Fruit fly (Drosophila melanogaster) whole organism, wandering third instar larva: ENCODE data around the gene cbt.

ENCODE experiments used
- CG9705 ChIP-seq: fragments of 200-800 bp; sonication (Bioruptor generic); optimal IDR thresholded peaks from 2 replicates; lab custom pipeline; 2018; ENCODE audit warnings: missing biosample characterization, mild to moderate bottlenecking, missing genetic modification characterization
- GATAd ChIP-seq: sonication (Bioruptor generic); optimal IDR thresholded peaks from 2 replicates; lab custom pipeline; 2016; ENCODE audit warnings: missing biosample characterization, missing genetic modification characterization
- Hr78 ChIP-seq: fragments of >200 bp; optimal IDR thresholded peaks from 2 replicates; lab custom pipeline; 2017; ENCODE audit warnings: missing biosample characterization, missing genetic modification characterization
- Myc ChIP-seq: fragments of >200 bp; optimal IDR thresholded peaks from 2 replicates; lab custom pipeline; 2017
- br ChIP-seq: fragments of 200-800 bp; sonication (Bioruptor generic); optimal IDR thresholded peaks from 2 replicates; lab custom pipeline; 2016; ENCODE audit warnings: missing biosample characterization, missing genetic modification characterization
- dl ChIP-seq, 2 experiments: fragments of 175-275, 200-275 bp in 1 of 2; fragments of 200-275 bp in 1 of 2; sonication (Bioruptor generic); optimal IDR thresholded peaks; lab custom pipeline; 2018; ENCODE audit warnings: mild to moderate bottlenecking in 2 of 2, missing biosample characterization in 2 of 2, missing genetic modification characterization in 2 of 2, moderate library complexity in 2 of 2; ENCODE audit not compliant: partially characterized antibody in 2 of 2, insufficient read depth in 1 of 2
- h ChIP-seq: fragments of 200-800 bp; sonication (Bioruptor generic); optimal IDR thresholded peaks from 3 replicates; lab custom pipeline; 2016; ENCODE audit warnings: missing biosample characterization, mild to moderate bottlenecking, missing genetic modification characterization
- pan ChIP-seq: fragments of >200 bp; optimal IDR thresholded peaks from 2 replicates; lab custom pipeline; 2017
- psq ChIP-seq: fragments of 200-800 bp; sonication (Bioruptor generic); optimal IDR thresholded peaks from 3 replicates; lab custom pipeline; 2017; ENCODE audit warnings: missing biosample characterization, mild to moderate bottlenecking, missing genetic modification characterization, moderate library complexity
- usp ChIP-seq: fragments of >200 bp; optimal IDR thresholded peaks from 2 replicates; lab custom pipeline; 2017; ENCODE audit warnings: missing biosample characterization, missing genetic modification characterization

dm6 chr2L:517911-518619, 38.6 kb upstream of the cbt start:
- TF ChIP-seq psq (no peak), usp (GFP tag; lab: Kevin White, UChicago) (no peak), GATAd (no peak), h (GFP tag; lab: Kevin White, UChicago) (no peak), Hr78 (GFP tag; lab: Kevin White, UChicago) (no peak), Myc (lab: Kevin White, UChicago) (no peak), CG9705 (no peak), pan (lab: Kevin White, UChicago) (no peak), dl (GFP tag; optimal IDR thresholded peaks at IDR 0.05; lab: Kevin White, UChicago; ENCODE audit: insufficient read depth in 1 of 2, partially characterized antibody in 2 of 2) (no peak), br (GFP tag; lab: Kevin White, UChicago) (no peak)
